Worm (Caenorhabditis elegans): ENCODE data around the gene bud-31.
"Not testable (repeated sequence)": the region's sequence is repeated elsewhere in the genome, so short reads cannot be mapped to it uniquely, and the experiment has no call there.

bud-31 gene

ce11 chrIII:9690044-9690443 is 6.3 kb downstream of the bud-31 start, which contains the start of gene best-5:
TSS of gene best-5 (minus strand) at chrIII:9690253.
- TF ChIP-seq pax-1 (tag; optimal IDR thresholded peaks at IDR 0.05): no peak
- TF ChIP-seq hlh-8 (tag; optimal IDR thresholded peaks at IDR 0.05): no peak
- TF ChIP-seq pros-1 (tag; optimal IDR thresholded peaks at IDR 0.05): no peak
- no peak for TF ChIP-seq dve-1 (tag; optimal IDR thresholded peaks at IDR 0.05)
- no peak for TF ChIP-seq lim-6 (tag; optimal IDR thresholded peaks at IDR 0.05)
- TF ChIP-seq hlh-6 (tag; optimal IDR thresholded peaks at IDR 0.05): no peak
- no peak for TF ChIP-seq mec-3 (tag; optimal IDR thresholded peaks at IDR 0.05; ENCODE audit: borderline replicate concordance)
- TF ChIP-seq unc-42 (tag; optimal IDR thresholded peaks at IDR 0.05): no peak
- TF ChIP-seq tbx-7 (tag; optimal IDR thresholded peaks at IDR 0.05): no peak
- TF ChIP-seq hlh-30 (tag; optimal IDR thresholded peaks at IDR 0.05; ENCODE audit: insufficient read depth): no peak
- TF ChIP-seq odd-2 (tag; optimal IDR thresholded peaks at IDR 0.05): no peak
- TF ChIP-seq sdc-2 (tag; optimal IDR thresholded peaks at IDR 0.05): no peak
- no peak for TF ChIP-seq elt-4 (tag; optimal IDR thresholded peaks at IDR 0.05)
- TF ChIP-seq ztf-16 (tag; optimal IDR thresholded peaks at IDR 0.05): no peak

- TF ChIP-seq fax-1 (tag; optimal IDR thresholded peaks at IDR 0.05) (no peak), odd-2 (tag; optimal IDR thresholded peaks at IDR 0.05) (no peak), sdc-2 (tag; optimal IDR thresholded peaks at IDR 0.05) (no peak), che-1 (tag; optimal IDR thresholded peaks at IDR 0.05) (no peak), syd-9 (tag; optimal IDR thresholded peaks at IDR 0.05) (no peak), rnt-1 (tag; optimal IDR thresholded peaks at IDR 0.05) (no peak)
Measured at ce11 chrIII:9689377-9689776, 6.9 kb downstream of the bud-31 start.

DNA sequence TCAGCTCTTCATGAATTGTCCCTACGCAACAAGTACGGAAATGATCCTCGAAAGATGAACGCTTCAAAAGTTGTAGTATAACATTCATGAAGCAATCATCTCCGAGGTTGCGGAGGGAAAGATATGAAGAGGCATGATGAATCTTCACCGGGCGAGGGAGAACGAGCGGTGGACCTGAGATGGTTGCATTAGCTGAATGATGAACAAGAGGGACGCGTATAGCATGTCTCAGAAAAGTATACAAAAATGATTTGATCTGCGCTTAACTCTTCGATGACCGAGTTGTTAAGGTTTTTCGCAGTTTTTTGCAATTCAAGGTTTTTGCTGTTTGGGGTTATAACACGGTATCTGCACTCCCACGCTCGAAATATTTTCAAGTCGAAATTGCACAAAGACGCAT is 10.4 kb downstream of the bud-31 start, which contains the start of gene C07A9.10:
Gene C07A9.10 (minus strand): TSS at position 101 of the 400 bp plus-strand sequence.
- TF ChIP-seq fkh-6 (tag; optimal IDR thresholded peaks at IDR 0.05) (no peak), pag-3 (tag; optimal IDR thresholded peaks at IDR 0.05; ENCODE audit: borderline replicate concordance) (no peak), hlh-8 (tag; optimal IDR thresholded peaks at IDR 0.05) (no peak), ceh-2 (tag; optimal IDR thresholded peaks at IDR 0.05) (no peak), ceh-30 (tag; optimal IDR thresholded peaks at IDR 0.05) (no peak), hlh-30 (tag; optimal IDR thresholded peaks at IDR 0.05; ENCODE audit: insufficient read depth) (no peak), rnt-1 (tag; optimal IDR thresholded peaks at IDR 0.05) (no peak), ztf-16 (tag; optimal IDR thresholded peaks at IDR 0.05) (no peak), nhr-232 (tag; optimal IDR thresholded peaks at IDR 0.05) (no peak), T23F11.4 (GFP tag; optimal IDR thresholded peaks at IDR 0.05) (no peak), ceh-24 (tag; optimal IDR thresholded peaks at IDR 0.05) (no peak), zip-5 (tag; optimal IDR thresholded peaks at IDR 0.05) (no peak), pax-1 (tag; optimal IDR thresholded peaks at IDR 0.05) (no peak), C08G9.2 (tag; optimal IDR thresholded peaks at IDR 0.05) (no peak), lim-6 (tag; optimal IDR thresholded peaks at IDR 0.05) (no peak), unc-55 (GFP tag; optimal IDR thresholded peaks at IDR 0.05) (no peak)

ce11 chrIII:9682729-9683128 is 13.6 kb downstream of the bud-31 start, which contains the start of gene C07A9.5:
TSS of gene C07A9.5 (minus strand) at chrIII:9682829.
- TF ChIP-seq lin-11, elt-4, sox-4 (tag; optimal IDR thresholded peaks at IDR 0.05): not testable (repeated sequence)

DNA sequence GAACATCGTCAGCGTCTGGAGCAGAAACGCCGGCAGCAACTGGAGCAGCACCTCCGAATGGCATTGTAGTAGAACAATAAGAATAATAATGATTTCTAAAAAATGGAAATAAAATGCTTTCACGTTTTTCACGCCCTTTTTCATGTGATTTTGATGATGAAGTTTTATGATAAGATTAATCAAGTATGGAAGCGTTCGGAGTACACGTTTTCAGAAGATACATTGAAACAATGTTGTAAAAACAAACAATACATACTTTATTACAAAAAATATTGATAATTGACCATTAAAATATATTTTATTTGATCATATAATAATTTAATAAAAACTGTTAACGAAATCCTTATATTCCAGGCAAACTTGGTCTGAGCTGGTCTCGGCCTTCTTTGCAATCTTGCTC is 15.1 kb downstream of the bud-31 start, which contains the start of gene C07A9.13:
Gene C07A9.13 (minus strand): TSS at position 101 of the 400 bp plus-strand sequence.
- not testable (repeated sequence) for TF ChIP-seq F13H6.1, sox-4, unc-86 (tag; optimal IDR thresholded peaks at IDR 0.05)

ce11 chrIII:9678819-9679218 is 17.5 kb downstream of the bud-31 start, which contains the start of gene ugt-60:
TSS of gene ugt-60 (minus strand) at chrIII:9679051.
- TF ChIP-seq ceh-48 (tag; optimal IDR thresholded peaks at IDR 0.05): no peak
- no peak for TF ChIP-seq pros-1 (tag; optimal IDR thresholded peaks at IDR 0.05)
- peak; percentile 5 for TF ChIP-seq nhr-11 (tag; optimal IDR thresholded peaks at IDR 0.05)
